Fruit fly (Drosophila melanogaster) whole organism, adult: Measurements from ENCODE around the gene CG3984.

Source experiments
- CG11617 ChIP-seq: fragments of 200-800 bp; sonication (Bioruptor generic); optimal IDR thresholded peaks from 2 replicates; lab custom pipeline; 2017; ENCODE audit warnings: mild to moderate bottlenecking, missing biosample characterization, missing genetic modification reagents, missing genetic modification characterization
- CG12768 ChIP-seq: fragments of 200-800 bp; sonication (Bioruptor generic); optimal IDR thresholded peaks from 2 replicates; lab custom pipeline; 2017; ENCODE audit warnings: missing biosample characterization, missing genetic modification characterization, mild to moderate bottlenecking, moderate library complexity, missing genetic modification reagents
- CG14711 ChIP-seq: fragments of 200-800 bp; sonication (Bioruptor generic); optimal IDR thresholded peaks from 2 replicates; lab custom pipeline; 2018; ENCODE audit warnings: missing biosample characterization, mild to moderate bottlenecking, missing genetic modification characterization, moderate library complexity
- CG1620 ChIP-seq: fragments of 200-800 bp; sonication (Bioruptor generic); optimal IDR thresholded peaks from 2 replicates; lab custom pipeline; 2016; ENCODE audit warnings: missing biosample characterization, missing genetic modification characterization
- CG33017 ChIP-seq: fragments of 200-800 bp; sonication (Bioruptor generic); optimal IDR thresholded peaks from 2 replicates; lab custom pipeline; 2018; ENCODE audit warnings: missing biosample characterization, mild to moderate bottlenecking, missing genetic modification characterization, moderate library complexity
- CG5204 ChIP-seq: fragments of 200-800 bp; sonication (Bioruptor generic); optimal IDR thresholded peaks from 2 replicates; lab custom pipeline; 2016; ENCODE audit warnings: missing biosample characterization, missing genetic modification characterization
- CG7045 ChIP-seq: fragments of 200-800 bp; sonication (Bioruptor generic); optimal IDR thresholded peaks from 2 replicates; lab custom pipeline; 2017; ENCODE audit warnings: missing biosample characterization, mild to moderate bottlenecking, missing genetic modification characterization
- CG7101 ChIP-seq: fragments of 200-800 bp; sonication (Bioruptor generic); optimal IDR thresholded peaks from 2 replicates; lab custom pipeline; 2018; ENCODE audit warnings: missing biosample characterization, mild to moderate bottlenecking, missing genetic modification characterization, moderate library complexity
- Clk ChIP-seq: fragments of 200-800 bp; sonication (Bioruptor generic); optimal IDR thresholded peaks from 2 replicates; lab custom pipeline; 2017; ENCODE audit warnings: missing biosample characterization, missing genetic modification characterization
- Crg-1 ChIP-seq: fragments of 200-800 bp; sonication (Bioruptor generic); optimal IDR thresholded peaks from 2 replicates; lab custom pipeline; 2016; ENCODE audit warnings: missing biosample characterization, missing genetic modification characterization
- Hr96 ChIP-seq: fragments of 200-800 bp; sonication (Bioruptor generic); optimal IDR thresholded peaks from 2 replicates; lab custom pipeline; 2016; ENCODE audit warnings: missing biosample characterization, missing genetic modification characterization
- Mnt ChIP-seq: fragments of 200-800 bp; sonication (Bioruptor generic); optimal IDR thresholded peaks from 2 replicates; lab custom pipeline; 2016; ENCODE audit warnings: missing biosample characterization, mild to moderate bottlenecking, missing genetic modification characterization
- bab1 ChIP-seq: fragments of 200-800 bp; sonication (Bioruptor generic); optimal IDR thresholded peaks from 3 replicates; lab custom pipeline; 2019; ENCODE audit warnings: missing biosample characterization, mild to moderate bottlenecking, missing genetic modification characterization, moderate library complexity
- cic ChIP-seq: fragments of 200-800 bp; sonication (Bioruptor generic); optimal IDR thresholded peaks from 2 replicates; lab custom pipeline; 2017; ENCODE audit warnings: missing biosample characterization, mild to moderate bottlenecking, missing genetic modification characterization, moderate library complexity
- cnc ChIP-seq, 2 experiments: fragments of >200 bp; optimal IDR thresholded peaks; 2 replicates each; lab custom pipeline; 2017
- kay ChIP-seq: fragments of 200-800 bp; sonication (Bioruptor generic); peaks from one replicate; lab custom pipeline; 2016; ENCODE audit warnings: missing biosample characterization, missing genetic modification characterization, borderline replicate concordance
- ovo ChIP-seq: fragments of 200-800 bp; sonication (Bioruptor generic); optimal IDR thresholded peaks from 2 replicates; lab custom pipeline; 2016; ENCODE audit warnings: missing biosample characterization, missing genetic modification characterization
- pad ChIP-seq: fragments of 200-800 bp; sonication (Bioruptor generic); optimal IDR thresholded peaks from 3 replicates; lab custom pipeline; 2017; ENCODE audit warnings: missing biosample characterization, missing genetic modification characterization, mild to moderate bottlenecking, moderate library complexity, missing genetic modification reagents
- tj ChIP-seq: fragments of 200-800 bp; sonication (Bioruptor generic); optimal IDR thresholded peaks from 3 replicates; lab custom pipeline; 2017; ENCODE audit warnings: missing biosample characterization, mild to moderate bottlenecking, missing genetic modification characterization, moderate library complexity
- toe ChIP-seq: fragments of 200-800 bp; sonication (Bioruptor generic); optimal IDR thresholded peaks from 2 replicates; lab custom pipeline; 2016; ENCODE audit warnings: missing biosample characterization, missing genetic modification characterization

CG3984 gene

dm6 chr3R:15131677-15132076, 5.3 kb upstream of the CG3984 start, which contains the start of gene CG42788:
TSS of gene CG42788 (minus strand) at chr3R:15131926.
- TF ChIP-seq CG33017 (tag; lab: Kevin White, UChicago) = peak; percentile 51
- TF ChIP-seq ovo = peak; percentile 84
- TF ChIP-seq CG7101 (tag; lab: Kevin White, UChicago) = peak; percentile 36
- peak; percentile 70 for TF ChIP-seq CG11617
- peak; percentile 14 for TF ChIP-seq CG14711 (tag; lab: Kevin White, UChicago)
- peak; percentile 81 for TF ChIP-seq cic
- peak; percentile 71 for TF ChIP-seq Crg-1 (GFP tag; lab: Kevin White, UChicago)
- TF ChIP-seq CG5204 (GFP tag; lab: Kevin White, UChicago) = no peak
- no peak for TF ChIP-seq Clk (GFP tag; lab: Kevin White, UChicago)
- TF ChIP-seq CG12768 (GFP tag; lab: Kevin White, UChicago) = peak; percentile 61
- TF ChIP-seq CG1620 (GFP tag; lab: Kevin White, UChicago) = peak; percentile 82
- peak; percentile 9 for TF ChIP-seq toe (GFP tag; lab: Kevin White, UChicago)
- TF ChIP-seq tj (GFP tag; lab: Kevin White, UChicago) = peak; percentile 71
- TF ChIP-seq Mnt (GFP tag; lab: Kevin White, UChicago) = peak; percentile 72
- TF ChIP-seq cnc (optimal IDR thresholded peaks at IDR 0.05; lab: Kevin White, UChicago) = no peak
- no peak for TF ChIP-seq kay (GFP tag; lab: Kevin White, UChicago)
- no peak for TF ChIP-seq CG7045
- peak; percentile 88 for TF ChIP-seq bab1
- TF ChIP-seq Hr96 (GFP tag; lab: Kevin White, UChicago) = peak; percentile 50
- no peak for TF ChIP-seq pad (GFP tag; lab: Kevin White, UChicago)

dm6 chr3R:15136015-15136414, 933 bp upstream of the CG3984 start:
- TF ChIP-seq cic = no peak
- no peak for TF ChIP-seq CG12768 (GFP tag; lab: Kevin White, UChicago)
- no peak for TF ChIP-seq Mnt (GFP tag; lab: Kevin White, UChicago)
- no peak for TF ChIP-seq ovo
- no peak for TF ChIP-seq CG33017 (tag; lab: Kevin White, UChicago)
- no peak for TF ChIP-seq CG7101 (tag; lab: Kevin White, UChicago)
- no peak for TF ChIP-seq pad (GFP tag; lab: Kevin White, UChicago)
- no peak for TF ChIP-seq tj (GFP tag; lab: Kevin White, UChicago)
- no peak for TF ChIP-seq CG11617

- TF ChIP-seq cnc (optimal IDR thresholded peaks at IDR 0.05; lab: Kevin White, UChicago) (no peak), CG7045 (no peak), kay (GFP tag; lab: Kevin White, UChicago) (no peak), tj (GFP tag; lab: Kevin White, UChicago) (no peak), CG12768 (GFP tag; lab: Kevin White, UChicago) (no peak), Crg-1 (GFP tag; lab: Kevin White, UChicago) (no peak)
Observed at dm6 chr3R:15138251-15138650, 1.3 kb downstream of the CG3984 start.

dm6 chr3R:15139010-15139815, 2.3 kb downstream of the CG3984 start:
- TF ChIP-seq ovo (no peak), CG12768 (GFP tag; lab: Kevin White, UChicago) (peak; percentile 15), CG14711 (tag; lab: Kevin White, UChicago) (no peak), cnc (optimal IDR thresholded peaks at IDR 0.05; lab: Kevin White, UChicago) (no peak), Crg-1 (GFP tag; lab: Kevin White, UChicago) (no peak), CG7045 (peak; percentile 21), Hr96 (GFP tag; lab: Kevin White, UChicago) (peak; percentile 42), CG7101 (tag; lab: Kevin White, UChicago) (peak; percentile 39), Clk (GFP tag; lab: Kevin White, UChicago) (no peak), CG11617 (peak; percentile 80), kay (GFP tag; lab: Kevin White, UChicago) (no peak), bab1 (no peak), CG1620 (GFP tag; lab: Kevin White, UChicago) (no peak), cic (peak; percentile 47), tj (GFP tag; lab: Kevin White, UChicago) (peak; percentile 26), Mnt (GFP tag; lab: Kevin White, UChicago) (no peak), pad (GFP tag; lab: Kevin White, UChicago) (no peak), toe (GFP tag; lab: Kevin White, UChicago) (peak; percentile 45), CG5204 (GFP tag; lab: Kevin White, UChicago) (peak; percentile 74), CG33017 (tag; lab: Kevin White, UChicago) (peak; percentile 37)

dm6 chr3R:15139816-15140473, 3.0 kb downstream of the CG3984 start, which contains the start of gene CG3987:
TSS of gene CG3987 (plus strand) at chr3R:15139958.
- TF ChIP-seq cic (no peak), Clk (GFP tag; lab: Kevin White, UChicago) (no peak), Mnt (GFP tag; lab: Kevin White, UChicago) (peak; percentile 30), CG5204 (GFP tag; lab: Kevin White, UChicago) (peak; percentile 25), CG33017 (tag; lab: Kevin White, UChicago) (no peak)

dm6 chr3R:15145491-15145890, 8.5 kb downstream of the CG3984 start:
- TF ChIP-seq Crg-1 (GFP tag; lab: Kevin White, UChicago) (no peak), Clk (GFP tag; lab: Kevin White, UChicago) (peak; percentile 3), CG7045 (peak; percentile 43), kay (GFP tag; lab: Kevin White, UChicago) (peak; percentile 80), CG12768 (GFP tag; lab: Kevin White, UChicago) (peak; percentile 50), Mnt (GFP tag; lab: Kevin White, UChicago) (peak; percentile 59), ovo (no peak), CG14711 (tag; lab: Kevin White, UChicago) (peak; percentile 63), cnc (optimal IDR thresholded peaks at IDR 0.05; lab: Kevin White, UChicago) (peak in 1 of 2 experiments; percentile 20), CG7101 (tag; lab: Kevin White, UChicago) (peak; percentile 82), toe (GFP tag; lab: Kevin White, UChicago) (peak; percentile 45), pad (GFP tag; lab: Kevin White, UChicago) (no peak), cic (peak; percentile 60), CG11617 (peak; percentile 68), CG1620 (GFP tag; lab: Kevin White, UChicago) (peak; percentile 2), CG33017 (tag; lab: Kevin White, UChicago) (peak; percentile 78), Hr96 (GFP tag; lab: Kevin White, UChicago) (peak; percentile 42), bab1 (no peak), tj (GFP tag; lab: Kevin White, UChicago) (peak; percentile 41), CG5204 (GFP tag; lab: Kevin White, UChicago) (peak; percentile 68)
